Worm (Caenorhabditis elegans): ENCODE measurements around the gene ZK1073.2.

DNA sequence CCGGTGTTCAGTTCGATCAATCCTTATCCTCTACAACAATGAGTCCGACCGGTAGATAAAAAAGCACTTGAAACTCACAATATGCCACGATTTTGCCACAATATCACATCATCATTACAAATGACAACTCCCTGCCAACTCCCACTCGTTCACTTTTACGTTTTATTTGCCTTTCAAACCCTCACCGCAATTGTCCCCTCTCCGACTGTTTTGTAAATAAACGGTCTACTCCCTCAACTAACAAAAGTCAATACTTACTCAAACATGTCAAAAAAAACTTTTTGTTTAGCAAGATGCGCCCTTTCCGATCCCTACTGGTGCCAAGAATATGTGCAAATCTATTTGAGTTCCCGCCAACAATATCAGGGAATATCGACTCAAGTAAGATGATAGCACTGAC is 18.4 kb upstream of the ZK1073.2 start, which contains the start of gene C30F2.2:
- TF ChIP-seq ceh-13 (GFP tag; optimal IDR thresholded peaks at IDR 0.05) (no peak), ets-7 (tag; optimal IDR thresholded peaks at IDR 0.05) (no peak), ceh-36 (tag; optimal IDR thresholded peaks at IDR 0.05) (no peak), flt-1 (GFP tag; IDR thresholded peaks at IDR 0.05) (no peak), ama-1 (optimal IDR thresholded peaks at IDR 0.05) (no peak), tbx-37 (GFP tag; conservative IDR thresholded peaks at IDR 0.05) (no peak), B0310.2 (tag; optimal IDR thresholded peaks at IDR 0.05) (no peak)
